Worm (Caenorhabditis elegans): Measurements from ENCODE around the gene M117.4.

Gene M117.4

ce11 chrIV:11821591-11822361, 11.6 kb downstream of the M117.4 start, which contains the start of the genes par-5 and M117.3 (continued):
- TF ChIP-seq T26A8.4 (GFP tag; IDR thresholded peaks at IDR 0.05) (peak; percentile 53), ama-1 (optimal IDR thresholded peaks at IDR 0.05) (peak; percentile 51), nhr-11 (tag; optimal IDR thresholded peaks at IDR 0.05) (peak; percentile 76), dmd-8 (GFP tag; IDR thresholded peaks at IDR 0.05) (no peak), pha-4 (GFP tag; IDR thresholded peaks at IDR 0.05) (peak; percentile 60), pha-4 (tag; optimal IDR thresholded peaks at IDR 0.05) (no peak), ces-1 (GFP tag; optimal IDR thresholded peaks at IDR 0.05) (peak; percentile 10), nhr-111 (GFP tag; optimal IDR thresholded peaks at IDR 0.05) (no peak), lin-13 (GFP tag; optimal IDR thresholded peaks at IDR 0.05) (peak; percentile 51), D1046.2 (GFP tag; IDR thresholded peaks at IDR 0.05) (no peak), fkh-10 (GFP tag; optimal IDR thresholded peaks at IDR 0.05) (peak; percentile 68), nhr-76 (tag; optimal IDR thresholded peaks at IDR 0.05) (no peak), duxl-1 (tag; optimal IDR thresholded peaks at IDR 0.05; ENCODE audit: poor library complexity) (no peak), ctbp-1 (GFP tag; IDR thresholded peaks at IDR 0.05) (peak; percentile 95), php-3 (GFP tag; IDR thresholded peaks at IDR 0.05) (0 out of 2 replicates have a peak, but pooled peaks have one; percentile 6), egl-43 (GFP tag; IDR thresholded peaks at IDR 0.05) (peak; percentile 82), lin-38 (GFP tag; IDR thresholded peaks at IDR 0.05) (peak; percentile 60), hif-1 (tag; optimal IDR thresholded peaks at IDR 0.05) (peak in 1 of 2 experiments; percentile 80), Y105C5A.15 (GFP tag; IDR thresholded peaks at IDR 0.05) (no peak), mes-2 (tag; optimal IDR thresholded peaks at IDR 0.05; ENCODE audit: poor library complexity, severe bottlenecking) (peak; percentile 63), madf-9 (GFP tag; conservative IDR thresholded peaks at IDR 0.05) (no peak; the same call in 1 of the 2 replicates), aha-1 (tag) (peak; percentile 87), dmd-6 (GFP tag; IDR thresholded peaks at IDR 0.05) (peak; percentile 86), pqm-1 (tag; optimal IDR thresholded peaks at IDR 0.05) (peak; percentile 48), ceh-44 (GFP tag; IDR thresholded peaks at IDR 0.05) (no peak), lim-7 (GFP tag; IDR thresholded peaks at IDR 0.05) (peak; percentile 64), ceh-28 (tag; optimal IDR thresholded peaks at IDR 0.05) (peak; percentile 68), nhr-28 (tag; optimal IDR thresholded peaks at IDR 0.05) (peak; percentile 83), nhr-48 (tag; optimal IDR thresholded peaks at IDR 0.05) (peak; percentile 48), unc-62 (GFP tag; optimal IDR thresholded peaks at IDR 0.05 in 1 of 2) (peak in 1 of 2 experiments; percentile 95), unc-62 (tag; optimal IDR thresholded peaks at IDR 0.05) (no peak), F44E2.7 (GFP tag; IDR thresholded peaks at IDR 0.05) (peak; percentile 71; the same call in 1 of the 2 replicates), hmg-1.1 (GFP tag; IDR thresholded peaks at IDR 0.05) (peak; percentile 81)

ce11 chrIV:11820067-11820913, 13.1 kb downstream of the M117.4 start:
- TF ChIP-seq lin-39 (tag; optimal IDR thresholded peaks at IDR 0.05): no peak
- no peak for TF ChIP-seq vab-7 (GFP tag; IDR thresholded peaks at IDR 0.05)
- TF ChIP-seq set-16 (GFP tag; IDR thresholded peaks at IDR 0.05): no peak
- TF ChIP-seq mdl-1 (tag; optimal IDR thresholded peaks at IDR 0.05): no peak
- TF ChIP-seq madf-5 (GFP tag; IDR thresholded peaks at IDR 0.05): 0 out of 4 replicates have a peak, but pooled peaks have one; percentile 4 to 13
- TF ChIP-seq R02D3.7 (tag; optimal IDR thresholded peaks at IDR 0.05): no peak
- TF ChIP-seq dpl-1 (GFP tag; optimal IDR thresholded peaks at IDR 0.05): no peak
- peak; percentile 11 for TF ChIP-seq hlh-11 (tag; optimal IDR thresholded peaks at IDR 0.05)
- peak; percentile 42 for TF ChIP-seq rbr-2 (tag; optimal IDR thresholded peaks at IDR 0.05)
- TF ChIP-seq aha-1 (tag): peak; percentile 54
- no peak for TF ChIP-seq hlh-30 (tag; optimal IDR thresholded peaks at IDR 0.05; ENCODE audit: insufficient read depth)
- TF ChIP-seq zip-2 (tag; optimal IDR thresholded peaks at IDR 0.05): no peak
- TF ChIP-seq ama-1 (optimal IDR thresholded peaks at IDR 0.05): peak; percentile 82
- TF ChIP-seq lsy-2 (tag; optimal IDR thresholded peaks at IDR 0.05): peak in 1 of 2 experiments; percentile 2
- TF ChIP-seq sdz-12 (GFP tag; optimal IDR thresholded peaks at IDR 0.05): no peak
- no peak for TF ChIP-seq nhr-237 (tag; optimal IDR thresholded peaks at IDR 0.05)
- no peak for TF ChIP-seq ceh-44 (GFP tag; IDR thresholded peaks at IDR 0.05)
- no peak for TF ChIP-seq nhr-6 (tag; optimal IDR thresholded peaks at IDR 0.05)
- TF ChIP-seq arid-1 (GFP tag; conservative IDR thresholded peaks at IDR 0.05): peak; percentile 22; the same call in 1 of the 2 replicates
